Fruit fly (Drosophila melanogaster): ENCODE data around the gene CG43739.
A peak's percentile ranks its signal among the peaks of the same experiment; 100 is the strongest.

The CG43739 gene

dm6 chr2L:20891188-20891587 lies 27.5 kb downstream of the CG43739 start (continued):
- peak; percentile 35 for TF ChIP-seq Sox14 (GFP tag; optimal IDR thresholded peaks at IDR 0.05)
- no peak for TF ChIP-seq Eip75B (GFP tag; optimal IDR thresholded peaks at IDR 0.05)
- peak; percentile 41 for TF ChIP-seq Lpt (GFP tag; optimal IDR thresholded peaks at IDR 0.05)

DNA sequence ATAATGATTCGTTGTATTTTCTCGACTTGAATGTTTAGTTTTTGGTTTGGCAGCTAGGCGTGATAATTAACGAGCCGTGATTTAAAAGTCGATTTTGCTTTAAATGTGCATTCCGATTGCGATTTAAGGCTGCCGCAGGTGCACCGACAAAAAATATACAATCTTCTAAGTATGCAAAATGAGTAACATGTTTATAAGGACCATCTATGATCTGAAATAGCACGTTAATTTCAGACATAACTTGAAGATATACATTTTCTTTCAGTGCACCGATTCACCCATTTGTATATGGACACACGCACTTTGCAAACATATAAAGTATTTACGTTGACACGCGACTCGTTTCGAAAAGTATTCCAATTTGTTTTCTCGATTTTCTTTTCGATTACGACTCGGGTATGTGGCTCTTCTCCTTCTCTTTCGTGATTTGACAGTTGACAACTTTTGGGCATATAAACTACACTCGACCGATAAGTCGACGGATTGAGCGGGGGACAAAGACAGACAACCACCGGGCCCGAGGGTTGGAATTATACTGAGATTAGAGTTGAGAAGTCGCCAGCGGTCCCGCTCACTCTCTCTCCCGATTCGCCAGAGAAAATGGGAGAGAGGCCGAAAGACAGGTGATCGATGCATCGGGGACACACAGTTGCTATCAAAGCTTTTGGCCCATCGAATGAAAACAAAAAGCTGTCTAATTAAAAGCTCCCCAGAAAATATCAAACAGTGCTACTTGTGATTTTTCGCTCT lies 28.7 kb downstream of the CG43739 start:
- TF ChIP-seq CG11902 (GFP tag; optimal IDR thresholded peaks at IDR 0.05): no peak
- TF ChIP-seq CG6276 (GFP tag; optimal IDR thresholded peaks at IDR 0.05): peak; percentile 53
- TF ChIP-seq CG32006 (GFP tag; optimal IDR thresholded peaks at IDR 0.05): peak; percentile 37
- no peak for TF ChIP-seq Sox15 (GFP tag; optimal IDR thresholded peaks at IDR 0.05)
- peak; percentile 35 for TF ChIP-seq dac (GFP tag; optimal IDR thresholded peaks at IDR 0.05)
- peak; percentile 17 for TF ChIP-seq OdsH (GFP tag; optimal IDR thresholded peaks at IDR 0.05)
- no peak for TF ChIP-seq achi (GFP tag; optimal IDR thresholded peaks at IDR 0.05)
- TF ChIP-seq CG16779 (tag; optimal IDR thresholded peaks at IDR 0.05): no peak
- peak; percentile 74 for TF ChIP-seq Eip78C (GFP tag)
- no peak for TF ChIP-seq CG34406 (GFP tag; optimal IDR thresholded peaks at IDR 0.05)
- TF ChIP-seq Hr4 (GFP tag; optimal IDR thresholded peaks at IDR 0.05): peak; percentile 56
- TF ChIP-seq eg (GFP tag; IDR thresholded peaks at IDR 0.05): peak; percentile 55; the same call in 1 of the 3 replicates
- no peak for TF ChIP-seq CG6163 (GFP tag; IDR thresholded peaks at IDR 0.05)
- no peak for TF ChIP-seq CG4318 (GFP tag; optimal IDR thresholded peaks at IDR 0.05)
- peak; percentile 35; the same call in 1 of the 2 replicates for TF ChIP-seq CG11294 (GFP tag; IDR thresholded peaks at IDR 0.05)
- peak; percentile 22; the same call in 1 of the 2 replicates for TF ChIP-seq CG15336 (GFP tag; IDR thresholded peaks at IDR 0.05)
- TF ChIP-seq fkh (GFP tag; optimal IDR thresholded peaks at IDR 0.05): peak; percentile 63
- no peak for TF ChIP-seq CG6792 (GFP tag; optimal IDR thresholded peaks at IDR 0.05)
- TF ChIP-seq Smox (GFP tag; optimal IDR thresholded peaks at IDR 0.05): no peak

DNA sequence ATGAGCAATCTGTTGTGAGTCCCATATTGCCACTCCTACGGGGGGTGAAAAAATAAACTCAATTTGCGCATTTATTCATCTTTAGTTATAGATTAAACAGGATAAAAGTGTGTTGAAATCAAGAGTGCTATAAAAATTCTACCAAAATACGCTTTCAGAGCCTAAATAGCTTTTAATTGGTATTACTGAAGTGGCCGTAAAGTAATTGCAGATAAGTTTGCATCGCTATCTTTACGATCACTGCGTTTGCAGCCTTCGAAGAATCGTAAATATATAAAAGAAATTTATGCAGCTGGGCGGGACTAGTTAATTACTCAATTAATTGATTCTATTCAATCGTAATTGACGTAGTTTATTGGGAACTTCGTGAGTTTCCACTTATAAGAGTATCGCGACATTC lies 31.5 kb downstream of the CG43739 start:
- TF ChIP-seq topi (GFP tag; optimal IDR thresholded peaks at IDR 0.05): no peak
- TF ChIP-seq net (GFP tag; optimal IDR thresholded peaks at IDR 0.05): no peak
- TF ChIP-seq Blimp-1 (GFP tag; optimal IDR thresholded peaks at IDR 0.05): no peak
- TF ChIP-seq CG32006 (GFP tag; optimal IDR thresholded peaks at IDR 0.05): no peak
- no peak for TF ChIP-seq CG3032 (tag; optimal IDR thresholded peaks at IDR 0.05)
- no peak for TF ChIP-seq acj6 (GFP tag; optimal IDR thresholded peaks at IDR 0.05)
- no peak for TF ChIP-seq fd59A (GFP tag; optimal IDR thresholded peaks at IDR 0.05)
- no peak for TF ChIP-seq Eip78C (GFP tag)
- no peak for TF ChIP-seq fd85E (GFP tag; optimal IDR thresholded peaks at IDR 0.05)
- no peak for TF ChIP-seq CG1621 (tag; optimal IDR thresholded peaks at IDR 0.05)
- TF ChIP-seq CG11762 (GFP tag; optimal IDR thresholded peaks at IDR 0.05; ENCODE audit: insufficient read depth): no peak

DNA sequence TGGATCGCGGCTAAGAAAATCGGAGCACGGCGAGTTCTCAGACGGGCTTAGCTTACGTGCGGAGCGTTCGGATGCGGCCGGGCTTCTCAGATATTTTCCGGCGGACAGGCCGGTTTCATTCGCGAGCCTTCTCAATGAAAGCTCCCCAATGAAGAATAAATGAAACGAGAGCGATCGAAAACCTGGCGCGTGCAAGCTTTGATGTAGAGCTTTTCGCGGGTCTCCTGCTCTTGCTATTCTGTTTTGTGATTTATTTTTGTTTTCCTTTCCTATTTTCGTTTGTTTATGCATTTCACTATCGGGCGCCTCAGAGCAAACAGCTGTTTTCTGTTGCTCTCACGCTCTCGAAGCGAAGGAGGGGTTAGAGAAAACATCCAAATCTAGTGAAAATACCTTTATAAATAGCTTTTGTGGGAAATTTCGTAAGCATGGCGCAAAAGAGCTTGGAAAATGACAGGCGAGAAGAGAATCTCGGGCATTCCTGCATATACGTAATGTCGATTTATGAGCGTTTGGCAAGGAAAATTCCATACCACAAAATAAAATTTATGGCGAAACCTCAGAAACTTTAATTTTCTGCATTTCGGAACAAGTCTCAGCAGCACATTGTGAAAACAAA lies 32.7 kb downstream of the CG43739 start:
- TF ChIP-seq CG6792 (GFP tag; optimal IDR thresholded peaks at IDR 0.05) (no peak), topi (GFP tag; optimal IDR thresholded peaks at IDR 0.05) (no peak), CG11294 (GFP tag; IDR thresholded peaks at IDR 0.05) (no peak), CG16779 (tag; optimal IDR thresholded peaks at IDR 0.05) (peak; percentile 13), spab (GFP tag; optimal IDR thresholded peaks at IDR 0.05) (no peak), Hr39 (GFP tag; optimal IDR thresholded peaks at IDR 0.05) (no peak), vri (GFP tag; optimal IDR thresholded peaks at IDR 0.05) (no peak), Lpt (GFP tag; optimal IDR thresholded peaks at IDR 0.05) (no peak), Sox15 (GFP tag; optimal IDR thresholded peaks at IDR 0.05) (no peak), Eip78C (GFP tag) (peak; percentile 51), fkh (GFP tag; optimal IDR thresholded peaks at IDR 0.05) (peak; percentile 19), CG1621 (tag; optimal IDR thresholded peaks at IDR 0.05) (peak; percentile 52), CG31627 (GFP tag; optimal IDR thresholded peaks at IDR 0.05) (no peak), CG4318 (GFP tag; optimal IDR thresholded peaks at IDR 0.05) (no peak), CG8632 (GFP tag; optimal IDR thresholded peaks at IDR 0.05) (no peak), CG6163 (GFP tag; IDR thresholded peaks at IDR 0.05) (no peak), dac (GFP tag; optimal IDR thresholded peaks at IDR 0.05) (no peak), net (GFP tag; optimal IDR thresholded peaks at IDR 0.05) (no peak), CG8119 (GFP tag; IDR thresholded peaks at IDR 0.05) (0 out of 3 replicates have a peak, but pooled peaks have one; percentile 22)

Measured in whole organism, prepupa.